Fruit fly (Drosophila melanogaster) whole organism, embryonic: Measurements from ENCODE around the gene sni.

Experiments
- ATbp ChIP-seq: fragments of 200-800 bp; sonication (Bioruptor generic); optimal IDR thresholded peaks from 2 replicates; lab custom pipeline; 2017; ENCODE audit warnings: missing biosample characterization, mild to moderate bottlenecking, missing genetic modification characterization, missing genetic modification reagents
- Blimp-1 ChIP-seq: fragments of 200-800 bp; sonication (Bioruptor generic); optimal IDR thresholded peaks from 3 replicates; lab custom pipeline; 2018; ENCODE audit warnings: missing biosample characterization, missing genetic modification characterization, mild to moderate bottlenecking, moderate library complexity, missing genetic modification reagents
- Bteb2 ChIP-seq: fragments of 200-800 bp; sonication (Bioruptor generic); optimal IDR thresholded peaks from 2 replicates; lab custom pipeline; 2016; ENCODE audit warnings: missing biosample characterization, missing genetic modification characterization
- CG10654 ChIP-seq: fragments of 200-800 bp; sonication (Bioruptor generic); optimal IDR thresholded peaks from 2 replicates; lab custom pipeline; 2016; ENCODE audit warnings: missing biosample characterization, missing genetic modification characterization
- CG13424 ChIP-seq: fragments of 200-800 bp; sonication (Bioruptor generic); optimal IDR thresholded peaks from 2 replicates; lab custom pipeline; 2019; ENCODE audit warnings: missing biosample characterization, mild to moderate bottlenecking, missing genetic modification characterization, moderate library complexity
- CG15269 ChIP-seq: fragments of 200-800 bp; sonication (Bioruptor generic); optimal IDR thresholded peaks from 2 replicates; lab custom pipeline; 2018; ENCODE audit warnings: missing biosample characterization, mild to moderate bottlenecking, missing genetic modification characterization, moderate library complexity
- CG16813 ChIP-seq: fragments of 200-800 bp; sonication (Bioruptor generic); IDR thresholded peaks from 3 replicates; pipeline ENCODE4 v1.3.6; 2022; ENCODE audit warnings: missing biosample characterization, missing genetic modification characterization; ENCODE audit not compliant: partially characterized antibody
- CG17186 ChIP-seq: fragments of 200-800 bp; sonication (Bioruptor generic); optimal IDR thresholded peaks from 3 replicates; lab custom pipeline; 2017; ENCODE audit warnings: missing biosample characterization, missing genetic modification reagents, missing genetic modification characterization
- CG18619 ChIP-seq: fragments of 200-800 bp; sonication (Bioruptor generic); optimal IDR thresholded peaks from 3 replicates; lab custom pipeline; 2017; ENCODE audit warnings: missing biosample characterization, mild to moderate bottlenecking, missing genetic modification characterization
- CG2678 ChIP-seq: fragments of 200-800 bp; sonication (Bioruptor generic); optimal IDR thresholded peaks from 3 replicates; lab custom pipeline; 2019; ENCODE audit warnings: missing biosample characterization, mild to moderate bottlenecking, missing genetic modification characterization, moderate library complexity
- CG31441 ChIP-seq: fragments of 200-800 bp; sonication (Bioruptor generic); IDR thresholded peaks from 2 replicates; pipeline ENCODE4 v1.3.6; 2022; ENCODE audit warnings: missing biosample characterization, missing genetic modification characterization
- CG4854 ChIP-seq: fragments of 200-800 bp; sonication (Bioruptor generic); optimal IDR thresholded peaks from 2 replicates; lab custom pipeline; 2016; ENCODE audit warnings: missing biosample characterization, missing genetic modification characterization, inconsistent platforms
- CG9727 ChIP-seq: fragments of 200-800 bp; sonication (Bioruptor generic); optimal IDR thresholded peaks from 3 replicates; lab custom pipeline; 2017; ENCODE audit warnings: missing biosample characterization, mild to moderate bottlenecking, missing genetic modification characterization
- D ChIP-seq, 2 experiments: fragments of 200-800 bp in 1 of 2; fragments of >200 bp in 1 of 2; sonication (Bioruptor generic) in 1 of 2; optimal IDR thresholded peaks; 2 replicates in 1 of 2; 3 replicates in 1 of 2; lab custom pipeline; 2017; ENCODE audit warnings: mild to moderate bottlenecking in 1 of 2, missing biosample characterization in 1 of 2, missing genetic modification characterization in 1 of 2, missing genetic modification reagents in 1 of 2
- D19A ChIP-seq: fragments of 200-800 bp; optimal IDR thresholded peaks from 3 replicates; lab custom pipeline; 2019; ENCODE audit warnings: missing biosample characterization, mild to moderate bottlenecking, missing genetic modification characterization, moderate library complexity
- Doc3 ChIP-seq: fragments of 200-800 bp; sonication (Bioruptor generic); IDR thresholded peaks from 3 replicates; pipeline ENCODE4 v1.3.6; 2022; ENCODE audit warnings: missing biosample characterization, missing genetic modification characterization; ENCODE audit not compliant: partially characterized antibody
- Elba2 ChIP-seq: fragments of 200-800 bp; sonication (Bioruptor generic); optimal IDR thresholded peaks from 3 replicates; lab custom pipeline; 2016; ENCODE audit warnings: missing biosample characterization, missing genetic modification characterization
- Ets65A ChIP-seq: fragments of 200-800 bp; sonication (Bioruptor generic); peaks from one replicate; lab custom pipeline; 2016; ENCODE audit warnings: missing biosample characterization, missing genetic modification characterization
- Lpt ChIP-seq: fragments of >200 bp; optimal IDR thresholded peaks from 2 replicates; lab custom pipeline; 2018; ENCODE audit warnings: missing biosample characterization, missing genetic modification characterization
- Mad ChIP-seq: fragments of 200-800 bp; sonication (Bioruptor generic); optimal IDR thresholded peaks from 2 replicates; lab custom pipeline; 2016; ENCODE audit warnings: missing biosample characterization, missing genetic modification characterization
- Med ChIP-seq: fragments of 200-800 bp; sonication (Bioruptor generic); peaks from one replicate; lab custom pipeline; 2016; ENCODE audit warnings: missing biosample characterization, missing genetic modification characterization, mild to moderate bottlenecking, inconsistent platforms, moderate library complexity
- Neu2 ChIP-seq: fragments of 200-800 bp; sonication (Bioruptor generic); optimal IDR thresholded peaks from 3 replicates; lab custom pipeline; 2016; ENCODE audit warnings: missing biosample characterization, missing genetic modification characterization, borderline replicate concordance
- Oaz ChIP-seq: fragments of 200-800 bp; sonication (Bioruptor generic); IDR thresholded peaks from 2 replicates; pipeline ENCODE4 v1.3.6; 2022; ENCODE audit warnings: missing biosample characterization, missing genetic modification characterization
- Pdp1 ChIP-seq, 2 experiments: fragments of 200-800 bp; sonication (Bioruptor generic); optimal IDR thresholded peaks; 3 replicates each; lab custom pipeline; 2016; ENCODE audit warnings: missing biosample characterization in 2 of 2, missing genetic modification characterization in 2 of 2, mild to moderate bottlenecking in 1 of 2, moderate library complexity in 1 of 2
- Side ChIP-seq: fragments of 200-800 bp; sonication (Bioruptor generic); optimal IDR thresholded peaks from 2 replicates; lab custom pipeline; 2016; ENCODE audit warnings: missing biosample characterization, missing genetic modification characterization
- Usf ChIP-seq: fragments of 200-800 bp; sonication (Bioruptor generic); optimal IDR thresholded peaks from 2 replicates; lab custom pipeline; 2017; ENCODE audit warnings: missing genotype, missing biosample characterization, missing genetic modification characterization
- al ChIP-seq: fragments of 200-800 bp; sonication (Bioruptor generic); IDR thresholded peaks from 2 replicates; pipeline ENCODE4 v1.3.6; 2022; ENCODE audit warnings: missing biosample characterization, missing genetic modification characterization
- caup ChIP-seq: fragments of 200-800 bp; sonication (Bioruptor generic); optimal IDR thresholded peaks from 3 replicates; lab custom pipeline; 2017; ENCODE audit warnings: missing biosample characterization, mild to moderate bottlenecking, missing genetic modification characterization, moderate library complexity; ENCODE audit not compliant: severe bottlenecking
- dmrt99B ChIP-seq: fragments of 200-800 bp; sonication (Bioruptor generic); optimal IDR thresholded peaks from 2 replicates; lab custom pipeline; 2018; ENCODE audit warnings: missing biosample characterization, mild to moderate bottlenecking, missing genetic modification characterization, moderate library complexity
- gcm ChIP-seq: fragments of 200-800 bp; sonication (Bioruptor generic); optimal IDR thresholded peaks from 2 replicates; lab custom pipeline; 2019; ENCODE audit warnings: missing biosample characterization, mild to moderate bottlenecking, missing genetic modification characterization, moderate library complexity
- gfzf ChIP-seq: fragments of 200-800 bp; sonication (Bioruptor generic); optimal IDR thresholded peaks from 2 replicates; lab custom pipeline; 2016; ENCODE audit warnings: missing biosample characterization, mild to moderate bottlenecking, missing genetic modification characterization, moderate library complexity
- nerfin-1 ChIP-seq: fragments of 200-800 bp; sonication (Bioruptor generic); optimal IDR thresholded peaks from 3 replicates; lab custom pipeline; 2019; ENCODE audit warnings: missing biosample characterization, mild to moderate bottlenecking, missing genetic modification characterization, moderate library complexity
- nom ChIP-seq: fragments of 200-800 bp; sonication (Bioruptor generic); optimal IDR thresholded peaks from 2 replicates; lab custom pipeline; 2017; ENCODE audit warnings: missing biosample characterization, missing genetic modification characterization, mild to moderate bottlenecking, moderate library complexity, missing genetic modification reagents
- oc ChIP-seq: fragments of 200-800 bp; sonication (Bioruptor generic); optimal IDR thresholded peaks from 2 replicates; lab custom pipeline; 2018; ENCODE audit warnings: missing biosample characterization, mild to moderate bottlenecking, missing genetic modification characterization, moderate library complexity
- ranshi ChIP-seq: fragments of 200-800 bp; sonication (Bioruptor generic); IDR thresholded peaks from 2 replicates; pipeline ENCODE4 v1.3.6; 2022; ENCODE audit warnings: missing biosample characterization, missing genetic modification characterization
- salm ChIP-seq: fragments of 200-800 bp; sonication (Bioruptor generic); optimal IDR thresholded peaks from 2 replicates; lab custom pipeline; 2018; ENCODE audit warnings: missing biosample characterization, mild to moderate bottlenecking, missing genetic modification characterization
- slou ChIP-seq: fragments of 200-800 bp; sonication (Bioruptor generic); optimal IDR thresholded peaks from 3 replicates; lab custom pipeline; 2016; ENCODE audit warnings: missing biosample characterization, missing genetic modification characterization
- sna ChIP-seq: fragments of 200-800 bp; sonication (Bioruptor generic); IDR thresholded peaks from 2 replicates; pipeline ENCODE4 v1.3.6; 2022; ENCODE audit warnings: missing biosample characterization, missing genetic modification characterization; ENCODE audit not compliant: partially characterized antibody
- sqz ChIP-seq: fragments of 200-800 bp; sonication (Bioruptor generic); optimal IDR thresholded peaks from 3 replicates; lab custom pipeline; 2018; ENCODE audit warnings: missing biosample characterization, mild to moderate bottlenecking, missing genetic modification characterization
- stwl ChIP-seq: fragments of 200-800 bp; sonication (Bioruptor generic); optimal IDR thresholded peaks from 3 replicates; lab custom pipeline; 2018; ENCODE audit warnings: missing biosample characterization, mild to moderate bottlenecking, missing genetic modification characterization, moderate library complexity
- ttk ChIP-seq: fragments of 200-800 bp; sonication (Bioruptor generic); IDR thresholded peaks from 2 replicates; pipeline ENCODE4 v2.1.2; 2022; ENCODE audit warnings: missing biosample characterization, missing genetic modification characterization
- vvl ChIP-seq: fragments of 200-800 bp; sonication (Bioruptor generic); IDR thresholded peaks from 2 replicates; pipeline ENCODE4 v1.3.6; 2022; ENCODE audit warnings: missing biosample characterization, missing genetic modification characterization
- yki ChIP-seq: fragments of >200 bp; optimal IDR thresholded peaks from 3 replicates; lab custom pipeline; 2018
- zen ChIP-seq: fragments of 200-800 bp; sonication (Bioruptor generic); optimal IDR thresholded peaks from 3 replicates; lab custom pipeline; 2018; ENCODE audit warnings: missing biosample characterization, mild to moderate bottlenecking, missing genetic modification characterization, moderate library complexity
- zfh2 ChIP-seq: fragments of 200-800 bp; sonication (Bioruptor generic); optimal IDR thresholded peaks from 2 replicates; lab custom pipeline; 2016; ENCODE audit warnings: missing biosample characterization, missing genetic modification characterization

The sni gene

dm6 chrX:8231241-8232028, 12.4 kb downstream of the sni start:
- no peak for TF ChIP-seq caup
- no peak for TF ChIP-seq sna (GFP tag; lab: Robert Waterston, UW)
- TF ChIP-seq stwl (tag; lab: Kevin White, UChicago), result peak; percentile 91
- no peak for TF ChIP-seq Side
- peak; percentile 56 for TF ChIP-seq nom (GFP tag; lab: Kevin White, UChicago)
- peak; percentile 20 for TF ChIP-seq sqz (GFP tag; lab: Kevin White, UChicago)
- 0 out of 3 replicates have a peak, but pooled peaks have one; percentile 21 for TF ChIP-seq CG16813 (GFP tag; lab: Robert Waterston, UW)
- TF ChIP-seq ATbp (GFP tag; lab: Kevin White, UChicago), result peak; percentile 12
- TF ChIP-seq zen (tag; lab: Kevin White, UChicago), result no peak
- TF ChIP-seq Lpt (GFP tag; lab: Kevin White, UChicago), result no peak
- no peak for TF ChIP-seq Ets65A (GFP tag; lab: Kevin White, UChicago)
- no peak for TF ChIP-seq CG4854 (GFP tag; lab: Kevin White, UChicago)
- TF ChIP-seq CG13424 (tag; lab: Kevin White, UChicago), result no peak
- no peak for TF ChIP-seq slou
- no peak for TF ChIP-seq gfzf (GFP tag; lab: Kevin White, UChicago)
- TF ChIP-seq Med (GFP tag; lab: Kevin White, UChicago), result no peak
- no peak for TF ChIP-seq vvl (GFP tag; lab: Robert Waterston, UW)
- no peak for TF ChIP-seq Oaz (GFP tag; lab: Robert Waterston, UW)
- no peak for TF ChIP-seq Pdp1 (GFP tag; optimal IDR thresholded peaks at IDR 0.05; lab: Kevin White, UChicago)
- TF ChIP-seq Elba2 (GFP tag; lab: Kevin White, UChicago), result peak; percentile 14
- TF ChIP-seq salm (tag; lab: Kevin White, UChicago), result no peak
- TF ChIP-seq, all 482 proteins: peak for 6

- TF ChIP-seq Neu2 (no peak), D19A (tag; lab: Kevin White, UChicago) (no peak), ttk (GFP tag; lab: Robert Waterston, UW) (no peak; the same call in 1 of the 2 replicates), CG31441 (peak; percentile 43; the same call in 1 of the 2 replicates), yki (lab: Kevin White, UChicago) (no peak), D (optimal IDR thresholded peaks at IDR 0.05; lab: Kevin White, UChicago) (no peak), D (GFP tag; optimal IDR thresholded peaks at IDR 0.05; lab: Kevin White, UChicago) (peak; percentile 75), CG16813 (GFP tag; lab: Robert Waterston, UW) (no peak), CG2678 (tag; lab: Kevin White, UChicago) (peak; percentile 71), nerfin-1 (tag; lab: Kevin White, UChicago) (peak; percentile 55), oc (tag; lab: Kevin White, UChicago) (peak; percentile 46), CG18619 (GFP tag; lab: Kevin White, UChicago) (peak; percentile 49), Usf (GFP tag; lab: Kevin White, UChicago) (peak; percentile 8), ranshi (GFP tag; lab: Robert Waterston, UW) (peak; percentile 43; the same call in 1 of the 2 replicates), al (no peak), Mad (GFP tag; lab: Kevin White, UChicago) (no peak), zfh2 (no peak), Bteb2 (GFP tag; lab: Kevin White, UChicago) (no peak), Doc3 (no peak), CG10654 (GFP tag; lab: Kevin White, UChicago) (peak; percentile 33), CG9727 (GFP tag; lab: Kevin White, UChicago) (peak; percentile 79), Blimp-1 (peak; percentile 54), dmrt99B (tag; lab: Kevin White, UChicago) (peak; percentile 24), gcm (peak; percentile 39), CG17186 (GFP tag; lab: Kevin White, UChicago) (peak; percentile 27), CG15269 (tag; lab: Kevin White, UChicago) (peak; percentile 0)
Measured at dm6 chrX:8229918-8230699, 13.7 kb downstream of the sni start.
